Fruit fly (Drosophila melanogaster) whole organism, embryonic: ENCODE results near the gene CG7432.

Source experiments
- Atf3 ChIP-seq: fragments of 200-800 bp; sonication (Bioruptor generic); optimal IDR thresholded peaks from 3 replicates; lab custom pipeline; 2016; ENCODE audit warnings: missing biosample characterization, missing genetic modification characterization
- BEAF-32 ChIP-seq: fragments of 200-800 bp; sonication (Bioruptor generic); optimal IDR thresholded peaks from 3 replicates; lab custom pipeline; 2017; ENCODE audit warnings: missing biosample characterization, missing genetic modification characterization, mild to moderate bottlenecking, moderate library complexity, missing genetic modification reagents
- CG10274 ChIP-seq: fragments of 200-800 bp; sonication (Bioruptor generic); optimal IDR thresholded peaks from 3 replicates; lab custom pipeline; 2017; ENCODE audit warnings: missing biosample characterization, mild to moderate bottlenecking, missing genetic modification characterization
- CG10462 ChIP-seq: fragments of 200-800 bp; sonication (Bioruptor generic); optimal IDR thresholded peaks from 2 replicates; lab custom pipeline; 2016; ENCODE audit warnings: missing biosample characterization, missing genetic modification characterization
- CG10565 ChIP-seq: fragments of 200-800 bp; sonication (Bioruptor generic); optimal IDR thresholded peaks from 3 replicates; lab custom pipeline; 2016; ENCODE audit warnings: missing biosample characterization, mild to moderate bottlenecking, missing genetic modification characterization
- CG10959 ChIP-seq: fragments of 200-800 bp; sonication (Bioruptor generic); IDR thresholded peaks from 2 replicates; pipeline ENCODE4 v1.3.6; 2022; ENCODE audit warnings: missing biosample characterization, missing genetic modification characterization
- CG12155 ChIP-seq: fragments of 200-800 bp; sonication (Bioruptor generic); optimal IDR thresholded peaks from 3 replicates; lab custom pipeline; 2016; ENCODE audit warnings: missing biosample characterization, missing genetic modification characterization
- CG13424 ChIP-seq: fragments of 200-800 bp; sonication (Bioruptor generic); optimal IDR thresholded peaks from 2 replicates; lab custom pipeline; 2019; ENCODE audit warnings: missing biosample characterization, mild to moderate bottlenecking, missing genetic modification characterization, moderate library complexity
- CG15601 ChIP-seq: fragments of 200-800 bp; sonication (Bioruptor generic); optimal IDR thresholded peaks from 3 replicates; lab custom pipeline; 2019; ENCODE audit warnings: missing biosample characterization, mild to moderate bottlenecking, missing genetic modification characterization, moderate library complexity
- CG17802 ChIP-seq: fragments of 200-800 bp; sonication (Bioruptor generic); optimal IDR thresholded peaks from 2 replicates; lab custom pipeline; 2018; ENCODE audit warnings: missing biosample characterization, mild to moderate bottlenecking, missing genetic modification characterization, moderate library complexity
- CG18599 ChIP-seq: fragments of 200-800 bp; sonication (Bioruptor generic); optimal IDR thresholded peaks from 3 replicates; lab custom pipeline; 2017; ENCODE audit warnings: missing biosample characterization, missing genetic modification characterization, mild to moderate bottlenecking, moderate library complexity, missing genetic modification reagents
- CG18764 ChIP-seq: fragments of 200-800 bp; sonication (Bioruptor generic); optimal IDR thresholded peaks from 3 replicates; lab custom pipeline; 2016; ENCODE audit warnings: missing biosample characterization, missing genetic modification characterization
- CG30020 ChIP-seq: fragments of 200-800 bp; optimal IDR thresholded peaks from 2 replicates; lab custom pipeline; 2019; ENCODE audit warnings: missing biosample characterization, mild to moderate bottlenecking, missing genetic modification characterization, moderate library complexity
- CG4854 ChIP-seq: fragments of 200-800 bp; sonication (Bioruptor generic); optimal IDR thresholded peaks from 2 replicates; lab custom pipeline; 2016; ENCODE audit warnings: missing biosample characterization, missing genetic modification characterization, inconsistent platforms
- CG5245 ChIP-seq: fragments of 200-800 bp; sonication (Bioruptor generic); optimal IDR thresholded peaks from 3 replicates; lab custom pipeline; 2016; ENCODE audit warnings: missing biosample characterization, missing genetic modification characterization
- CG5953 ChIP-seq: fragments of 200-800 bp; sonication (Bioruptor generic); IDR thresholded peaks from 2 replicates; pipeline ENCODE4 v1.3.6; 2022; ENCODE audit warnings: missing biosample characterization, missing genetic modification characterization
- CG6654 ChIP-seq: fragments of 200-800 bp; sonication (Bioruptor generic); optimal IDR thresholded peaks from 2 replicates; lab custom pipeline; 2017; ENCODE audit warnings: missing biosample characterization, mild to moderate bottlenecking, missing genetic modification characterization
- CG6791 ChIP-seq: fragments of 200-800 bp; sonication (Bioruptor generic); IDR thresholded peaks from 3 replicates; pipeline ENCODE4 v1.3.6; 2022; ENCODE audit warnings: missing biosample characterization, missing genetic modification characterization; ENCODE audit not compliant: partially characterized antibody
- CG6854 ChIP-seq: fragments of 200-800 bp; sonication (Bioruptor generic); optimal IDR thresholded peaks from 3 replicates; lab custom pipeline; 2017; ENCODE audit warnings: missing biosample characterization, mild to moderate bottlenecking, missing genetic modification characterization
- CG7556 ChIP-seq: fragments of 200-800 bp; sonication (Bioruptor generic); optimal IDR thresholded peaks from 2 replicates; lab custom pipeline; 2017; ENCODE audit warnings: missing biosample characterization, mild to moderate bottlenecking, missing genetic modification characterization
- CG7928 ChIP-seq: fragments of 200-800 bp; sonication (Bioruptor generic); optimal IDR thresholded peaks from 2 replicates; lab custom pipeline; 2017; ENCODE audit warnings: missing biosample characterization, mild to moderate bottlenecking, missing genetic modification characterization
- CG8388 ChIP-seq: fragments of 200-800 bp; sonication (Bioruptor generic); optimal IDR thresholded peaks from 2 replicates; lab custom pipeline; 2019; ENCODE audit warnings: missing biosample characterization, mild to moderate bottlenecking, missing genetic modification characterization, moderate library complexity
- CG9215 ChIP-seq: fragments of 200-800 bp; sonication (Bioruptor generic); IDR thresholded peaks from 2 replicates; pipeline ENCODE4 v1.3.6; 2022; ENCODE audit warnings: missing biosample characterization, missing genetic modification characterization
- CG9876 ChIP-seq: fragments of 200-800 bp; sonication (Bioruptor generic); optimal IDR thresholded peaks from 2 replicates; lab custom pipeline; 2016; ENCODE audit warnings: missing biosample characterization, missing genetic modification characterization
- Camta ChIP-seq: fragments of 200-800 bp; sonication (Bioruptor generic); optimal IDR thresholded peaks from 2 replicates; lab custom pipeline; 2016; ENCODE audit warnings: missing biosample characterization, missing genetic modification characterization
- Dip2 ChIP-seq: fragments of 200-800 bp; sonication (Bioruptor generic); IDR thresholded peaks from 2 replicates; pipeline ENCODE4 v1.3.6; 2022; ENCODE audit warnings: missing biosample characterization, missing genetic modification characterization
- E2f2 ChIP-seq: fragments of 200-800 bp; sonication (Bioruptor generic); IDR thresholded peaks from 2 replicates; pipeline ENCODE4 v1.3.6; 2022; ENCODE audit warnings: missing biosample characterization, missing genetic modification characterization
- Jarid2 ChIP-seq: fragments of 200-800 bp; sonication (Bioruptor generic); optimal IDR thresholded peaks from 3 replicates; lab custom pipeline; 2017; ENCODE audit warnings: mild to moderate bottlenecking, missing biosample characterization, missing genetic modification reagents, missing genetic modification characterization
- Myb ChIP-seq: fragments of 200-800 bp; sonication (Bioruptor generic); optimal IDR thresholded peaks from 2 replicates; lab custom pipeline; 2016; ENCODE audit warnings: missing biosample characterization, missing genetic modification characterization
- Nf-YA ChIP-seq: fragments of 200-800 bp; sonication (Bioruptor generic); IDR thresholded peaks from 2 replicates; pipeline ENCODE4 v1.3.6; 2022; ENCODE audit warnings: missing biosample characterization, missing genetic modification characterization
- Ptx1 ChIP-seq: fragments of 200-800 bp; sonication (Bioruptor generic); IDR thresholded peaks from 2 replicates; pipeline ENCODE4 v1.3.6; 2022; ENCODE audit warnings: missing biosample characterization, missing genetic modification characterization
- Side ChIP-seq: fragments of 200-800 bp; sonication (Bioruptor generic); optimal IDR thresholded peaks from 2 replicates; lab custom pipeline; 2016; ENCODE audit warnings: missing biosample characterization, missing genetic modification characterization
- Six4 ChIP-seq: fragments of 200-800 bp; sonication (Bioruptor generic); optimal IDR thresholded peaks from 2 replicates; lab custom pipeline; 2016; ENCODE audit warnings: missing biosample characterization, missing genetic modification characterization
- Usf ChIP-seq: fragments of 200-800 bp; sonication (Bioruptor generic); optimal IDR thresholded peaks from 2 replicates; lab custom pipeline; 2017; ENCODE audit warnings: missing genotype, missing biosample characterization, missing genetic modification characterization
- Xbp1 ChIP-seq: fragments of 200-800 bp; sonication (Bioruptor generic); optimal IDR thresholded peaks from 3 replicates; lab custom pipeline; 2016; ENCODE audit warnings: missing biosample characterization, mild to moderate bottlenecking, missing genetic modification characterization
- br ChIP-seq: fragments of >200 bp; optimal IDR thresholded peaks from 2 replicates; lab custom pipeline; 2017
- cg ChIP-seq: fragments of 200-800 bp; sonication (Bioruptor generic); optimal IDR thresholded peaks from 3 replicates; lab custom pipeline; 2019; ENCODE audit warnings: missing biosample characterization, mild to moderate bottlenecking, missing genetic modification characterization, moderate library complexity
- crc ChIP-seq: fragments of 200-800 bp; sonication (Bioruptor generic); optimal IDR thresholded peaks from 2 replicates; lab custom pipeline; 2016; ENCODE audit warnings: missing biosample characterization, missing genetic modification characterization
- croc ChIP-seq: fragments of 200-800 bp; sonication (Bioruptor generic); conservative IDR thresholded peaks from 3 replicates; pipeline ENCODE4 v1.3.6; 2022; ENCODE audit warnings: missing biosample characterization, missing genetic modification characterization
- dmrt99B ChIP-seq: fragments of 200-800 bp; sonication (Bioruptor generic); optimal IDR thresholded peaks from 2 replicates; lab custom pipeline; 2018; ENCODE audit warnings: missing biosample characterization, mild to moderate bottlenecking, missing genetic modification characterization, moderate library complexity
- gce ChIP-seq: fragments of 200-800 bp; sonication (Bioruptor generic); IDR thresholded peaks from 3 replicates; pipeline ENCODE4 v1.3.6; 2022; ENCODE audit warnings: missing biosample characterization, missing genetic modification characterization
- hb ChIP-seq: fragments of 200-800 bp; sonication (Bioruptor generic); IDR thresholded peaks from 3 replicates; pipeline ENCODE4 v1.3.6; 2022; ENCODE audit warnings: missing biosample characterization, missing genetic modification characterization; ENCODE audit not compliant: partially characterized antibody
- jing ChIP-seq: fragments of 200-800 bp; sonication (Bioruptor generic); optimal IDR thresholded peaks from 2 replicates; lab custom pipeline; 2018; ENCODE audit warnings: missing biosample characterization, mild to moderate bottlenecking, missing genetic modification characterization
- kah ChIP-seq: fragments of 200-800 bp; sonication (Bioruptor generic); optimal IDR thresholded peaks from 2 replicates; lab custom pipeline; 2018; ENCODE audit warnings: missing biosample characterization, mild to moderate bottlenecking, missing genetic modification characterization
- lbe ChIP-seq: fragments of 200-800 bp; sonication (Bioruptor generic); optimal IDR thresholded peaks from 2 replicates; lab custom pipeline; 2016; ENCODE audit warnings: missing biosample characterization, mild to moderate bottlenecking, missing genetic modification characterization
- pb ChIP-seq: fragments of 200-800 bp; sonication (Bioruptor generic); optimal IDR thresholded peaks from 3 replicates; lab custom pipeline; 2016; ENCODE audit warnings: missing biosample characterization, missing genetic modification characterization
- pho ChIP-seq: fragments of 200-800 bp; sonication (Bioruptor generic); optimal IDR thresholded peaks from 2 replicates; lab custom pipeline; 2016; ENCODE audit warnings: missing biosample characterization, missing genetic modification characterization
- pum ChIP-seq: fragments of 200-800 bp; sonication (Bioruptor generic); optimal IDR thresholded peaks from 2 replicates; lab custom pipeline; 2016; ENCODE audit warnings: missing biosample characterization, missing genetic modification characterization
- row ChIP-seq: fragments of 200-800 bp; sonication (Bioruptor generic); IDR thresholded peaks from 3 replicates; pipeline ENCODE4 v1.3.6; 2022; ENCODE audit warnings: missing biosample characterization, missing genetic modification characterization
- salm ChIP-seq: fragments of 200-800 bp; sonication (Bioruptor generic); optimal IDR thresholded peaks from 2 replicates; lab custom pipeline; 2018; ENCODE audit warnings: missing biosample characterization, mild to moderate bottlenecking, missing genetic modification characterization
- tin ChIP-seq: fragments of 200-800 bp; sonication (Bioruptor generic); optimal IDR thresholded peaks from 3 replicates; lab custom pipeline; 2016; ENCODE audit warnings: missing biosample characterization, missing genetic modification characterization
- zen ChIP-seq: fragments of 200-800 bp; sonication (Bioruptor generic); optimal IDR thresholded peaks from 3 replicates; lab custom pipeline; 2018; ENCODE audit warnings: missing biosample characterization, mild to moderate bottlenecking, missing genetic modification characterization, moderate library complexity

The CG7432 gene

dm6 chr3R:19623606-19624005, 41.2 kb upstream of the CG7432 start (continued):
- TF ChIP-seq pho (GFP tag; lab: Kevin White, UChicago) (peak; percentile 60), E2f2 (GFP tag; lab: Robert Waterston, UW) (no peak; the same call in 1 of the 2 replicates), CG4854 (GFP tag; lab: Kevin White, UChicago) (peak; percentile 24), br (lab: Kevin White, UChicago) (no peak), CG9215 (GFP tag; lab: Robert Waterston, UW) (no peak; the same call in 1 of the 2 replicates), dmrt99B (tag; lab: Kevin White, UChicago) (peak; percentile 69), Camta (GFP tag; lab: Kevin White, UChicago) (peak; percentile 37), Six4 (GFP tag; lab: Kevin White, UChicago) (peak; percentile 36), Usf (no peak), CG18599 (peak; percentile 55), Atf3 (GFP tag; lab: Kevin White, UChicago) (peak; percentile 44), CG17802 (tag; lab: Kevin White, UChicago) (no peak), CG10959 (GFP tag; lab: Robert Waterston, UW) (no peak), CG18764 (GFP tag; lab: Kevin White, UChicago) (peak; percentile 44), pb (peak; percentile 54), Xbp1 (GFP tag; lab: Kevin White, UChicago) (peak; percentile 55), jing (GFP tag; lab: Kevin White, UChicago) (peak; percentile 7), CG10274 (GFP tag; lab: Kevin White, UChicago) (no peak), Dip2 (GFP tag; lab: Robert Waterston, UW) (no peak), kah (GFP tag; lab: Kevin White, UChicago) (no peak), CG10462 (peak; percentile 29), gce (GFP tag; lab: Robert Waterston, UW) (0 out of 3 replicates have a peak, but pooled peaks have one; percentile 21), cg (GFP tag; lab: Kevin White, UChicago) (no peak), Myb (GFP tag; lab: Kevin White, UChicago) (peak; percentile 10), Side (GFP tag; lab: Kevin White, UChicago) (peak; percentile 32), CG13424 (tag; lab: Kevin White, UChicago) (peak; percentile 34), Nf-YA (GFP tag; lab: Robert Waterston, UW) (0 out of 2 replicates have a peak, but pooled peaks have one; percentile 36), Jarid2 (GFP tag; lab: Kevin White, UChicago) (no peak), CG12155 (GFP tag; lab: Kevin White, UChicago) (peak; percentile 47), croc (GFP tag; lab: Robert Waterston, UW) (peak; percentile 45; the same call in 2 of the 3 replicates), CG10565 (GFP tag; lab: Kevin White, UChicago) (no peak), crc (GFP tag; lab: Kevin White, UChicago) (peak; percentile 13), CG9876 (GFP tag; lab: Kevin White, UChicago) (peak; percentile 15), CG6654 (no peak), Ptx1 (GFP tag; lab: Robert Waterston, UW) (peak; percentile 63), CG8388 (peak; percentile 56), CG5245 (GFP tag; lab: Kevin White, UChicago) (peak; percentile 45), CG15601 (tag; lab: Kevin White, UChicago) (peak; percentile 19), pum (GFP tag; lab: Kevin White, UChicago) (peak; percentile 44), CG30020 (tag; lab: Kevin White, UChicago) (no peak), lbe (GFP tag; lab: Kevin White, UChicago) (no peak), CG7928 (GFP tag; lab: Kevin White, UChicago) (no peak), salm (tag; lab: Kevin White, UChicago) (peak; percentile 34), tin (GFP tag; lab: Kevin White, UChicago) (peak; percentile 37), BEAF-32 (GFP tag; lab: Kevin White, UChicago) (no peak), hb (GFP tag; lab: Robert Waterston, UW) (no peak), CG7556 (GFP tag; lab: Kevin White, UChicago) (peak; percentile 21), row (GFP tag; lab: Robert Waterston, UW) (peak; percentile 68), zen (tag; lab: Kevin White, UChicago) (no peak), CG6791 (GFP tag; lab: Robert Waterston, UW) (no peak), CG5953 (GFP tag; lab: Robert Waterston, UW) (no peak), CG6854 (GFP tag; lab: Kevin White, UChicago) (no peak)
